Fruit fly (Drosophila melanogaster) whole organism, prepupa: Measurements from ENCODE around the gene senju.
A peak's percentile ranks its signal among the peaks of the same experiment; 100 is the strongest.

Source experiments
- Blimp-1 ChIP-seq: fragments of 200-800 bp; sonication (Bioruptor generic); optimal IDR thresholded peaks from 3 replicates; lab custom pipeline; 2017; ENCODE audit warnings: missing biosample characterization, missing genetic modification characterization, mild to moderate bottlenecking, moderate library complexity, missing genetic modification reagents
- CG10631 ChIP-seq: fragments of 200-800 bp; sonication (Bioruptor generic); optimal IDR thresholded peaks from 2 replicates; lab custom pipeline; 2016; ENCODE audit warnings: missing biosample characterization, missing genetic modification characterization
- CG10669 ChIP-seq: fragments of 200-800 bp; sonication (Bioruptor generic); optimal IDR thresholded peaks from 3 replicates; lab custom pipeline; 2018; ENCODE audit warnings: missing biosample characterization, mild to moderate bottlenecking, missing genetic modification characterization, moderate library complexity
- CG11294 ChIP-seq: fragments of 200-800 bp; sonication (Bioruptor generic); IDR thresholded peaks from 2 replicates; pipeline ENCODE4 v1.3.6; 2022; ENCODE audit warnings: missing biosample characterization, missing genetic modification characterization
- CG11902 ChIP-seq: fragments of 200-800 bp; sonication (Bioruptor generic); optimal IDR thresholded peaks from 3 replicates; lab custom pipeline; 2016; ENCODE audit warnings: missing biosample characterization, missing genetic modification characterization
- CG15336 ChIP-seq: fragments of 200-800 bp; sonication (Bioruptor generic); IDR thresholded peaks from 2 replicates; pipeline ENCODE4 v1.3.6; 2022; ENCODE audit warnings: missing biosample characterization, missing genetic modification characterization
- CG1621 ChIP-seq: fragments of 200-800 bp; sonication (Bioruptor generic); optimal IDR thresholded peaks from 3 replicates; lab custom pipeline; 2018; ENCODE audit warnings: missing biosample characterization, mild to moderate bottlenecking, missing genetic modification characterization
- CG16779 ChIP-seq: fragments of 200-800 bp; sonication (Bioruptor generic); optimal IDR thresholded peaks from 3 replicates; lab custom pipeline; 2017; ENCODE audit warnings: missing biosample characterization, mild to moderate bottlenecking, missing genetic modification characterization
- CG3032 ChIP-seq: fragments of 200-800 bp; optimal IDR thresholded peaks from 2 replicates; lab custom pipeline; 2019; ENCODE audit warnings: missing biosample characterization, mild to moderate bottlenecking, missing genetic modification characterization, moderate library complexity
- CG31627 ChIP-seq: fragments of 200-800 bp; sonication (Bioruptor generic); optimal IDR thresholded peaks from 3 replicates; lab custom pipeline; 2016; ENCODE audit warnings: missing biosample characterization, missing genetic modification characterization
- CG34406 ChIP-seq: fragments of 200-800 bp; sonication (Bioruptor generic); optimal IDR thresholded peaks from 3 replicates; lab custom pipeline; 2016; ENCODE audit warnings: missing biosample characterization, missing genetic modification characterization
- CG3919 ChIP-seq: fragments of 200-800 bp; sonication (Bioruptor generic); optimal IDR thresholded peaks from 3 replicates; lab custom pipeline; 2016; ENCODE audit warnings: missing biosample characterization, missing genetic modification characterization
- CG6163 ChIP-seq: fragments of 200-800 bp; sonication (Bioruptor generic); IDR thresholded peaks from 3 replicates; pipeline ENCODE4 v1.3.6; 2022; ENCODE audit warnings: missing biosample characterization, missing genetic modification characterization
- CG6276 ChIP-seq: fragments of 200-800 bp; sonication (Bioruptor generic); optimal IDR thresholded peaks from 2 replicates; lab custom pipeline; 2017; ENCODE audit warnings: missing biosample characterization, mild to moderate bottlenecking, missing genetic modification characterization
- CG6792 ChIP-seq: fragments of 200-800 bp; sonication (Bioruptor generic); optimal IDR thresholded peaks from 3 replicates; lab custom pipeline; 2016; ENCODE audit warnings: missing biosample characterization, missing genetic modification characterization
- CG6854 ChIP-seq: fragments of 200-800 bp; sonication (Bioruptor generic); optimal IDR thresholded peaks from 2 replicates; lab custom pipeline; 2017; ENCODE audit warnings: missing biosample characterization, mild to moderate bottlenecking, missing genetic modification characterization
- CG7368 ChIP-seq: fragments of 200-800 bp; sonication (Bioruptor generic); optimal IDR thresholded peaks from 3 replicates; lab custom pipeline; 2016; ENCODE audit warnings: missing biosample characterization, missing genetic modification characterization
- CG8119 ChIP-seq: fragments of 200-800 bp; sonication (Bioruptor generic); IDR thresholded peaks from 3 replicates; pipeline ENCODE4 v1.3.6; 2022; ENCODE audit warnings: missing biosample characterization, missing genetic modification characterization
- CG8319 ChIP-seq: fragments of 200-800 bp; sonication (Bioruptor generic); optimal IDR thresholded peaks from 3 replicates; lab custom pipeline; 2016; ENCODE audit warnings: missing biosample characterization, missing genetic modification characterization
- CG8632 ChIP-seq: fragments of 200-800 bp; sonication (Bioruptor generic); optimal IDR thresholded peaks from 3 replicates; lab custom pipeline; 2016; ENCODE audit warnings: missing biosample characterization, missing genetic modification characterization
- CG9139 ChIP-seq: fragments of 200-800 bp; sonication (Bioruptor generic); optimal IDR thresholded peaks from 3 replicates; lab custom pipeline; 2017; ENCODE audit warnings: missing biosample characterization, mild to moderate bottlenecking, missing genetic modification characterization
- Eip75B ChIP-seq: fragments of 200-800 bp; sonication (Bioruptor generic); optimal IDR thresholded peaks from 3 replicates; lab custom pipeline; 2016; ENCODE audit warnings: missing biosample characterization, missing genetic modification characterization
- Eip78C ChIP-seq: fragments of 200-800 bp; sonication (Bioruptor generic); peaks from one replicate; lab custom pipeline; 2016; ENCODE audit warnings: missing biosample characterization, missing genetic modification characterization
- Eip93F ChIP-seq: fragments of 200-800 bp; sonication (Bioruptor generic); optimal IDR thresholded peaks from 2 replicates; lab custom pipeline; 2016; ENCODE audit warnings: missing biosample characterization, mild to moderate bottlenecking, missing genetic modification characterization
- Ets21C ChIP-seq: fragments of 200-800 bp; sonication (Bioruptor generic); optimal IDR thresholded peaks from 3 replicates; lab custom pipeline; 2016; ENCODE audit warnings: missing biosample characterization, missing genetic modification characterization
- Ets96B ChIP-seq: fragments of 200-800 bp; optimal IDR thresholded peaks from 2 replicates; lab custom pipeline; 2019; ENCODE audit warnings: missing biosample characterization, mild to moderate bottlenecking, missing genetic modification characterization, moderate library complexity
- Hr38 ChIP-seq: sonication (Bioruptor generic); optimal IDR thresholded peaks from 2 replicates; lab custom pipeline; 2016; ENCODE audit warnings: missing biosample characterization, missing genetic modification characterization
- Hr39 ChIP-seq: fragments of 200-800 bp; sonication (Bioruptor generic); optimal IDR thresholded peaks from 2 replicates; lab custom pipeline; 2016; ENCODE audit warnings: missing biosample characterization, missing genetic modification characterization
- Hr4 ChIP-seq: fragments of 200-800 bp; sonication (Bioruptor generic); optimal IDR thresholded peaks from 3 replicates; lab custom pipeline; 2016; ENCODE audit warnings: missing biosample characterization, missing genetic modification characterization
- Lpt ChIP-seq: fragments of 200-800 bp; sonication (Bioruptor generic); optimal IDR thresholded peaks from 3 replicates; lab custom pipeline; 2016; ENCODE audit warnings: missing biosample characterization, missing genetic modification characterization
- Met ChIP-seq: fragments of 200-800 bp; sonication (Bioruptor generic); optimal IDR thresholded peaks from 3 replicates; lab custom pipeline; 2016; ENCODE audit warnings: missing biosample characterization, missing genetic modification characterization
- OdsH ChIP-seq: fragments of 200-800 bp; sonication (Bioruptor generic); optimal IDR thresholded peaks from 3 replicates; lab custom pipeline; 2016; ENCODE audit warnings: missing biosample characterization, missing genetic modification characterization
- Smox ChIP-seq: fragments of 200-800 bp; sonication (Bioruptor generic); optimal IDR thresholded peaks from 3 replicates; lab custom pipeline; 2016; ENCODE audit warnings: missing biosample characterization, missing genetic modification characterization
- Sox102F ChIP-seq: fragments of 200-800 bp; sonication (Bioruptor generic); optimal IDR thresholded peaks from 2 replicates; lab custom pipeline; 2016; ENCODE audit warnings: missing biosample characterization, mild to moderate bottlenecking, missing genetic modification characterization
- Sox14 ChIP-seq: fragments of 200-800 bp; sonication (Bioruptor generic); optimal IDR thresholded peaks from 3 replicates; lab custom pipeline; 2016; ENCODE audit warnings: missing biosample characterization, missing genetic modification characterization
- achi ChIP-seq: fragments of 200-800 bp; sonication (Bioruptor generic); optimal IDR thresholded peaks from 3 replicates; lab custom pipeline; 2016; ENCODE audit warnings: missing biosample characterization, missing genetic modification characterization
- acj6 ChIP-seq: fragments of 200-800 bp; sonication (Bioruptor generic); optimal IDR thresholded peaks from 3 replicates; lab custom pipeline; 2016; ENCODE audit warnings: missing biosample characterization, missing genetic modification characterization
- cyc ChIP-seq: fragments of 200-800 bp; sonication (Bioruptor generic); optimal IDR thresholded peaks from 3 replicates; lab custom pipeline; 2016; ENCODE audit warnings: missing biosample characterization, missing genetic modification characterization
- dac ChIP-seq: fragments of 200-800 bp; sonication (Bioruptor generic); optimal IDR thresholded peaks from 2 replicates; lab custom pipeline; 2017; ENCODE audit warnings: missing biosample characterization, mild to moderate bottlenecking, missing genetic modification characterization
- dsx ChIP-seq: fragments of 200-800 bp; optimal IDR thresholded peaks from 3 replicates; lab custom pipeline; 2019; ENCODE audit warnings: missing biosample characterization, mild to moderate bottlenecking, missing genetic modification characterization, moderate library complexity; ENCODE audit not compliant: poor library complexity, severe bottlenecking
- eg ChIP-seq: fragments of 200-800 bp; sonication (Bioruptor generic); IDR thresholded peaks from 3 replicates; pipeline ENCODE4 v1.3.6; 2022; ENCODE audit warnings: missing biosample characterization, missing genetic modification characterization
- esn ChIP-seq: fragments of 200-800 bp; sonication (Bioruptor generic); optimal IDR thresholded peaks from 2 replicates; lab custom pipeline; 2016; ENCODE audit warnings: missing biosample characterization, mild to moderate bottlenecking, missing genetic modification characterization, moderate library complexity
- fd59A ChIP-seq: fragments of 200-800 bp; sonication (Bioruptor generic); optimal IDR thresholded peaks from 2 replicates; lab custom pipeline; 2017; ENCODE audit warnings: missing biosample characterization, mild to moderate bottlenecking, missing genetic modification characterization, missing genetic modification reagents
- fkh ChIP-seq: fragments of 200-800 bp; sonication (Bioruptor generic); optimal IDR thresholded peaks from 3 replicates; lab custom pipeline; 2017; ENCODE audit warnings: missing biosample characterization, mild to moderate bottlenecking, missing genetic modification characterization, moderate library complexity
- lz ChIP-seq: fragments of 200-800 bp; sonication (Bioruptor generic); optimal IDR thresholded peaks from 3 replicates; lab custom pipeline; 2016; ENCODE audit warnings: missing biosample characterization, missing genetic modification characterization
- net ChIP-seq: fragments of 200-800 bp; sonication (Bioruptor generic); optimal IDR thresholded peaks from 3 replicates; lab custom pipeline; 2016; ENCODE audit warnings: missing biosample characterization, missing genetic modification characterization
- pdm3 ChIP-seq: fragments of 200-800 bp; sonication (Bioruptor generic); optimal IDR thresholded peaks from 3 replicates; lab custom pipeline; 2016; ENCODE audit warnings: missing biosample characterization, missing genetic modification characterization
- salr ChIP-seq, 2 experiments: fragments of 200-800 bp; sonication (Bioruptor generic); optimal IDR thresholded peaks; 3 replicates each; lab custom pipeline; 2016 to 2018; ENCODE audit warnings: missing biosample characterization in 2 of 2, missing genetic modification characterization in 2 of 2, mild to moderate bottlenecking in 1 of 2
- spab ChIP-seq: fragments of 200-800 bp; sonication (Bioruptor generic); optimal IDR thresholded peaks from 2 replicates; lab custom pipeline; 2017; ENCODE audit warnings: missing biosample characterization, mild to moderate bottlenecking, missing genetic modification characterization, missing genetic modification reagents
- ss ChIP-seq, 2 experiments: fragments of 200-800 bp; sonication (Bioruptor generic); optimal IDR thresholded peaks; 2 replicates in 1 of 2; 3 replicates in 1 of 2; lab custom pipeline; 2017 to 2018; ENCODE audit warnings: mild to moderate bottlenecking in 2 of 2, missing biosample characterization in 2 of 2, missing genetic modification characterization in 2 of 2, moderate library complexity in 1 of 2
- svp ChIP-seq: fragments of 200-800 bp; sonication (Bioruptor generic); peaks from one replicate; lab custom pipeline; 2016; ENCODE audit warnings: missing biosample characterization, missing genetic modification characterization
- topi ChIP-seq: fragments of 200-800 bp; sonication (Bioruptor generic); optimal IDR thresholded peaks from 3 replicates; lab custom pipeline; 2016; ENCODE audit warnings: missing biosample characterization, missing genetic modification characterization
- vri ChIP-seq: fragments of 200-800 bp; sonication (Bioruptor generic); optimal IDR thresholded peaks from 3 replicates; lab custom pipeline; 2016; ENCODE audit warnings: missing biosample characterization, mild to moderate bottlenecking, missing genetic modification characterization

Gene senju

DNA sequence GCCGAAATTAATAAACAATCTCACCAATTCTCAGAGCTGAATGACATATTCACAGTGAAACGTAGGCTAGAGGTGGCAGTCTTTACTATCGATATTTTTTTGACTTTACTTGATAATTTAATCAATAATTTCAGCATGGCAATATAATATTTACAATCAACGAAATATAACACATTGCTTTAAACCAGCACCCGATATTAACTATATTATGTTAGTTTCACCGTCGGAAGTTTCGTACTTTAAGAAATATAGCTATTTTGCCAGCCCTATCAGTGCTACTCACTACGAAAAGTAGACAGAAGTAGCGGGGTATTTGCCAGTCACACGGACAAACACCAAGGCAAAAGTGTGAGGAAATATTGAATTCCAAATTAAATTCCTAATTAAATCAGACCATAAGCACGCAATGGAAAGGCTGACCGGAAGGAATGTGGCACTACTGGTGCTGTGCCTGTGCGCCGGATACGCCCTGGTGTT lies 41.8 kb upstream of the senju start, which contains the start of the genes CG31917, Tfb5 and SelT:
Gene CG31917, minus strand, starts transcription at position 51 of the 477 bp plus-strand sequence.
Gene Tfb5, minus strand, starts transcription at position 51 of the 477 bp plus-strand sequence.
Gene SelT, plus strand, starts transcription at position 139 of the 477 bp plus-strand sequence.
- TF ChIP-seq CG6276 (GFP tag; lab: Kevin White, UChicago) (no peak), acj6 (GFP tag; lab: Kevin White, UChicago) (peak; percentile 65), topi (peak; percentile 43), CG8632 (GFP tag; lab: Kevin White, UChicago) (no peak), Met (GFP tag; lab: Kevin White, UChicago) (no peak), CG31627 (GFP tag; lab: Kevin White, UChicago) (peak; percentile 58), OdsH (GFP tag; lab: Kevin White, UChicago) (no peak), cyc (GFP tag; lab: Kevin White, UChicago) (peak; percentile 58), lz (GFP tag; lab: Kevin White, UChicago) (peak; percentile 65), fkh (GFP tag; lab: Kevin White, UChicago) (no peak), spab (GFP tag; lab: Kevin White, UChicago) (no peak), CG3919 (GFP tag; lab: Kevin White, UChicago) (no peak), Eip93F (GFP tag; lab: Kevin White, UChicago) (no peak), Ets96B (peak; percentile 52), CG34406 (peak; percentile 5), CG7368 (GFP tag; lab: Kevin White, UChicago) (no peak), CG16779 (tag; lab: Kevin White, UChicago) (no peak), Smox (GFP tag; lab: Kevin White, UChicago) (peak; percentile 59), vri (GFP tag; lab: Kevin White, UChicago) (no peak), CG11902 (GFP tag; lab: Kevin White, UChicago) (peak; percentile 1), eg (GFP tag; lab: Robert Waterston, UW) (peak; percentile 63; the same call in 2 of the 3 replicates), pdm3 (GFP tag; lab: Kevin White, UChicago) (no peak), CG11294 (no peak), CG10669 (GFP tag; lab: Kevin White, UChicago) (no peak), CG6792 (GFP tag; lab: Kevin White, UChicago) (peak; percentile 42), Blimp-1 (GFP tag; lab: Kevin White, UChicago) (no peak), fd59A (GFP tag; lab: Kevin White, UChicago) (no peak), Hr38 (GFP tag; lab: Kevin White, UChicago) (no peak), Lpt (no peak), CG10631 (GFP tag; lab: Kevin White, UChicago) (no peak), Sox14 (GFP tag; lab: Kevin White, UChicago) (peak; percentile 50), esn (GFP tag; lab: Kevin White, UChicago) (peak; percentile 73), CG3032 (tag; lab: Kevin White, UChicago) (peak; percentile 48), salr (GFP tag; optimal IDR thresholded peaks at IDR 0.05; lab: Kevin White, UChicago) (no peak), Hr4 (GFP tag; lab: Kevin White, UChicago) (no peak), Eip75B (GFP tag; lab: Kevin White, UChicago) (no peak), net (GFP tag; lab: Kevin White, UChicago) (no peak), CG9139 (GFP tag; lab: Kevin White, UChicago) (no peak), CG1621 (no peak), dac (GFP tag; lab: Kevin White, UChicago) (no peak), Sox102F (GFP tag; lab: Kevin White, UChicago) (no peak), CG8319 (no peak), Hr39 (GFP tag; lab: Kevin White, UChicago) (peak; percentile 65), dsx (GFP tag; lab: Kevin White, UChicago) (no peak), svp (GFP tag; lab: Kevin White, UChicago) (peak; percentile 86), CG6854 (no peak), CG6163 (GFP tag; lab: Robert Waterston, UW) (peak; percentile 12; the same call in 1 of the 3 replicates), CG15336 (GFP tag; lab: Robert Waterston, UW) (no peak), ss (GFP tag; optimal IDR thresholded peaks at IDR 0.05; lab: Kevin White, UChicago) (no peak), CG8119 (GFP tag; lab: Robert Waterston, UW) (no peak), achi (GFP tag; lab: Kevin White, UChicago) (peak; percentile 33), Ets21C (peak; percentile 54), Eip78C (GFP tag; lab: Kevin White, UChicago) (no peak)
